Worm (Caenorhabditis elegans) whole organism, midembryonic: ENCODE measurements around the gene math-31.
"Not testable (repeated sequence)": the region's sequence is repeated elsewhere in the genome, so short reads cannot be mapped to it uniquely, and the experiment has no call there.

Experiments used
- T22C8.4 ChIP-seq: fragments of 200-800 bp; sonication (Bioruptor generic); IDR thresholded peaks from 2 replicates; pipeline ENCODE4 v1.3.6; 2022; ENCODE audit warnings: missing genetic modification characterization, missing compliant biosample characterization
- cog-1 ChIP-seq: sonication (generic microtip); optimal IDR thresholded peaks from 2 replicates; lab custom pipeline; 2016; ENCODE audit warnings: missing genetic modification characterization, missing compliant biosample characterization
- flt-1 ChIP-seq: fragments of 200-800 bp; sonication (Bioruptor generic); IDR thresholded peaks from 2 replicates; pipeline ENCODE4 v1.3.6; 2022; ENCODE audit warnings: missing genetic modification characterization, missing compliant biosample characterization
- klf-2 ChIP-seq: fragments of 200-800 bp; sonication (Bioruptor generic); conservative IDR thresholded peaks from 2 replicates; pipeline ENCODE4 v1.3.6; 2022; ENCODE audit warnings: missing genetic modification reagents, missing genetic modification characterization, missing compliant biosample characterization
- med-1 ChIP-seq: sonication (generic microtip); optimal IDR thresholded peaks from 2 replicates; lab custom pipeline; 2017; ENCODE audit warnings: missing genetic modification characterization, mild to moderate bottlenecking, missing compliant biosample characterization, antibody characterized with exemption, missing genetic modification reagents; ENCODE audit not compliant: insufficient read depth
- ref-1 ChIP-seq: fragments of 200-800 bp; sonication (Bioruptor generic); conservative IDR thresholded peaks from 2 replicates; pipeline ENCODE4 v1.3.6; 2022; ENCODE audit warnings: missing genetic modification reagents, missing genetic modification characterization, missing compliant biosample characterization
- tab-1 ChIP-seq: fragments of 200-800 bp; sonication (Bioruptor generic); IDR thresholded peaks from 2 replicates; pipeline ENCODE4 v1.3.6; 2022; ENCODE audit warnings: missing genetic modification characterization, missing compliant biosample characterization
- ztf-23 ChIP-seq: fragments of 200-800 bp; sonication (Bioruptor generic); IDR thresholded peaks from 2 replicates; pipeline ENCODE4 v1.3.6; 2022; ENCODE audit warnings: missing genetic modification reagents, missing genetic modification characterization, missing compliant biosample characterization
- ztf-29 ChIP-seq: fragments of 200-800 bp; sonication (Bioruptor generic); IDR thresholded peaks from 2 replicates; pipeline ENCODE4 v1.3.6; 2022; ENCODE audit warnings: missing genetic modification reagents, missing genetic modification characterization, missing compliant biosample characterization

math-31 gene

ce11 chrII:1912741-1913140, at the start of gene math-31:
TSS of gene math-31 (minus strand) at chrII:1912841.
- no peak for TF ChIP-seq flt-1 (GFP tag; lab: Robert Waterston, UW)
- no peak for TF ChIP-seq ref-1
- no peak for TF ChIP-seq ztf-23 (GFP tag; lab: Robert Waterston, UW)
- no peak for TF ChIP-seq klf-2 (GFP tag; lab: Robert Waterston, UW)
- TF ChIP-seq med-1 (GFP tag; lab: Kevin White, UChicago) = no peak
- TF ChIP-seq cog-1 (tag; lab: Kevin White, UChicago) = no peak
- no peak for TF ChIP-seq ztf-29 (GFP tag; lab: Robert Waterston, UW)
- TF ChIP-seq T22C8.4 = no peak
- TF ChIP-seq tab-1 (GFP tag; lab: Robert Waterston, UW) = no peak

- not testable (repeated sequence) for TF ChIP-seq klf-2 (GFP tag; lab: Robert Waterston, UW); cog-1 (tag; lab: Kevin White, UChicago); flt-1 (GFP tag; lab: Robert Waterston, UW)
These were observed 42.9 kb upstream of the math-31 start, which contains the start of gene math-49 for ce11 chrII:1955568-1955967. TSS of gene math-49 (minus strand) at chrII:1955668.

ce11 chrII:1949119-1949518, 36.5 kb upstream of the math-31 start:
- no peak for TF ChIP-seq ref-1
- no peak for TF ChIP-seq tab-1 (GFP tag; lab: Robert Waterston, UW)
- TF ChIP-seq ztf-29 (GFP tag; lab: Robert Waterston, UW) = no peak
- no peak for TF ChIP-seq flt-1 (GFP tag; lab: Robert Waterston, UW)
- no peak for TF ChIP-seq cog-1 (tag; lab: Kevin White, UChicago)
- no peak for TF ChIP-seq ztf-23 (GFP tag; lab: Robert Waterston, UW)
- no peak for TF ChIP-seq med-1 (GFP tag; lab: Kevin White, UChicago)
- no peak for TF ChIP-seq klf-2 (GFP tag; lab: Robert Waterston, UW)
- TF ChIP-seq T22C8.4 = no peak

ce11 chrII:1948393-1948792, 35.8 kb upstream of the math-31 start, which contains the start of gene ZK250.2:
TSS of gene ZK250.2 (plus strand) at chrII:1948693.
- TF ChIP-seq ztf-29 (GFP tag; lab: Robert Waterston, UW); klf-2 (GFP tag; lab: Robert Waterston, UW); med-1 (GFP tag; lab: Kevin White, UChicago): not testable (repeated sequence)

ce11 chrII:1946427-1946826, 33.8 kb upstream of the math-31 start, which contains the start of gene math-48:
TSS of gene math-48 (minus strand) at chrII:1946527.
- no peak for TF ChIP-seq klf-2 (GFP tag; lab: Robert Waterston, UW)
- no peak for TF ChIP-seq ref-1
- no peak for TF ChIP-seq tab-1 (GFP tag; lab: Robert Waterston, UW)
- TF ChIP-seq cog-1 (tag; lab: Kevin White, UChicago) = no peak
- TF ChIP-seq T22C8.4 = no peak
- TF ChIP-seq med-1 (GFP tag; lab: Kevin White, UChicago) = no peak
- no peak for TF ChIP-seq flt-1 (GFP tag; lab: Robert Waterston, UW)
- TF ChIP-seq ztf-23 (GFP tag; lab: Robert Waterston, UW) = no peak
- TF ChIP-seq ztf-29 (GFP tag; lab: Robert Waterston, UW) = no peak

- TF ChIP-seq ref-1 = no peak
- no peak for TF ChIP-seq ztf-29 (GFP tag; lab: Robert Waterston, UW)
- TF ChIP-seq T22C8.4 = no peak
- TF ChIP-seq tab-1 (GFP tag; lab: Robert Waterston, UW) = no peak
- TF ChIP-seq cog-1 (tag; lab: Kevin White, UChicago) = no peak
- no peak for TF ChIP-seq ztf-23 (GFP tag; lab: Robert Waterston, UW)
- no peak for TF ChIP-seq flt-1 (GFP tag; lab: Robert Waterston, UW)
- no peak for TF ChIP-seq med-1 (GFP tag; lab: Kevin White, UChicago)
- TF ChIP-seq klf-2 (GFP tag; lab: Robert Waterston, UW) = no peak
These were observed 32.5 kb upstream of the math-31 start, which contains the start of gene ZK250.14 for ce11 chrII:1945093-1945492. TSS of gene ZK250.14 (minus strand) at chrII:1945193.

ce11 chrII:1939652-1940051, 27.0 kb upstream of the math-31 start, which contains the start of gene ZK250.13:
TSS of gene ZK250.13 (minus strand) at chrII:1939752.
- no peak for TF ChIP-seq ztf-23 (GFP tag; lab: Robert Waterston, UW)
- no peak for TF ChIP-seq flt-1 (GFP tag; lab: Robert Waterston, UW)
- no peak for TF ChIP-seq klf-2 (GFP tag; lab: Robert Waterston, UW)
- no peak for TF ChIP-seq ref-1
- TF ChIP-seq T22C8.4 = no peak
- no peak for TF ChIP-seq med-1 (GFP tag; lab: Kevin White, UChicago)
- no peak for TF ChIP-seq ztf-29 (GFP tag; lab: Robert Waterston, UW)
- TF ChIP-seq tab-1 (GFP tag; lab: Robert Waterston, UW) = no peak
- no peak for TF ChIP-seq cog-1 (tag; lab: Kevin White, UChicago)

ce11 chrII:1928578-1928977, 15.9 kb upstream of the math-31 start:
- TF ChIP-seq ref-1 (no peak), ztf-29 (GFP tag; lab: Robert Waterston, UW) (no peak), T22C8.4 (no peak), tab-1 (GFP tag; lab: Robert Waterston, UW) (no peak), flt-1 (GFP tag; lab: Robert Waterston, UW) (no peak), klf-2 (GFP tag; lab: Robert Waterston, UW) (no peak), ztf-23 (GFP tag; lab: Robert Waterston, UW) (no peak), med-1 (GFP tag; lab: Kevin White, UChicago) (no peak), cog-1 (tag; lab: Kevin White, UChicago) (no peak)

- TF ChIP-seq ztf-23 (GFP tag; lab: Robert Waterston, UW) = no peak
- TF ChIP-seq tab-1 (GFP tag; lab: Robert Waterston, UW) = no peak
- TF ChIP-seq flt-1 (GFP tag; lab: Robert Waterston, UW) = no peak
- TF ChIP-seq T22C8.4 = no peak
- TF ChIP-seq ztf-29 (GFP tag; lab: Robert Waterston, UW) = no peak
- TF ChIP-seq cog-1 (tag; lab: Kevin White, UChicago) = no peak
- TF ChIP-seq med-1 (GFP tag; lab: Kevin White, UChicago) = no peak
- no peak for TF ChIP-seq ref-1
- TF ChIP-seq klf-2 (GFP tag; lab: Robert Waterston, UW) = no peak
These were observed 13.5 kb upstream of the math-31 start, which contains the start of gene F52C6.2 for ce11 chrII:1926162-1926561. TSS of gene F52C6.2 (plus strand) at chrII:1926462.
